Worm (Caenorhabditis elegans): ENCODE results near the gene T01H10.11.

T01H10.11 gene

DNA sequence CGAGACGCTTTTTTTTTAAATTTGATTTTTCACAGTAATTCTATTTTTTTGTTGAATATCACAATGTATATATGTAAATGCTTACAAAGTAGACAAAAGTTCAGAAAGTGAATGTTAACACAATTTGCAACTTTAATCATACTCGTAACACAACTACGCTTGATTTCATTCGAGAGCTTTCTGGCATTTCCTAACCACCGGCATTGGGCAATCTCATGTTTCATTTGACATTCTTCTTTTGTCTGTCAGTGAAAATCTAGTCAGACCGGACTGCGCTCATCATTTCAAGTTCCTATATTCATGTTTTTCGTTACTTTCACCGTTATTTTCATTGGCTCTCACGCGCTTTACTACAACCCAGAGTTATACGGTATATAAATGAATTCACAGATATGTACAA, 12.0 kb upstream of the T01H10.11 start, which contains the start of gene lgc-14:
TSS of gene lgc-14 (plus strand) at position 301 of the 400 bp plus-strand sequence.
- TF ChIP-seq ceh-45 (GFP tag; IDR thresholded peaks at IDR 0.05) = no peak
- no peak for TF ChIP-seq F13H6.1 (tag; optimal IDR thresholded peaks at IDR 0.05)
- no peak for TF ChIP-seq ahr-1 (tag; optimal IDR thresholded peaks at IDR 0.05)
- TF ChIP-seq nhr-11 (tag; optimal IDR thresholded peaks at IDR 0.05) = no peak
- no peak for TF ChIP-seq unc-3 (GFP tag; conservative IDR thresholded peaks at IDR 0.05)
- no peak for TF ChIP-seq unc-3 (tag; optimal IDR thresholded peaks at IDR 0.05)
- no peak for TF ChIP-seq C38D4.7 (GFP tag; optimal IDR thresholded peaks at IDR 0.05)
- TF ChIP-seq sox-2 (GFP tag; IDR thresholded peaks at IDR 0.05) = no peak
- no peak for TF ChIP-seq ceh-2 (tag; optimal IDR thresholded peaks at IDR 0.05)
- TF ChIP-seq hlh-30 (tag; optimal IDR thresholded peaks at IDR 0.05; ENCODE audit: insufficient read depth) = no peak
- no peak for TF ChIP-seq ref-2 (tag; optimal IDR thresholded peaks at IDR 0.05)
- no peak for TF ChIP-seq ceh-31 (tag; optimal IDR thresholded peaks at IDR 0.05)

DNA sequence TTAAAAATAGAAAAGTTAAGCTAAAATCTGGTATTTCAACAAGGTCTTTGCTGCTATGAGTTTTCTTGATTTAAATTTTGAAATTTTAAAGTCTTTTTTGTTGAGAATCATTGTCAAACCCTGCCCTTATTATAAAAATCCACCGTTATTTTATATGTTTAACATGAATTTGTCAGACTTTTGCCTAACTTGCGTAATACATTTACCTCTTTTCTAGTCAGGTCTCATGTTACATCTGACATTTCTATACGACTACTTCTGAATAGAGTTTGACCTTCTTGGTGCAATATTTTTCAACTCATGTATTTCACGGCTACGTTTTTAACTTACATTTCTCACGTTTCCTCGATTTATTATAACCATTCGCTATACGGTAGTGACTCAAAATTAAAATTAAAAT, 9.2 kb upstream of the T01H10.11 start, which contains the start of gene lgc-15:
TSS of gene lgc-15 (plus strand) at position 301 of the 400 bp plus-strand sequence.
- TF ChIP-seq ceh-34 (tag; optimal IDR thresholded peaks at IDR 0.05) (no peak), ceh-30 (tag; optimal IDR thresholded peaks at IDR 0.05) (no peak), eyg-1 (tag; optimal IDR thresholded peaks at IDR 0.05) (no peak), C08G9.2 (tag; optimal IDR thresholded peaks at IDR 0.05) (no peak), ceh-2 (tag; optimal IDR thresholded peaks at IDR 0.05) (no peak), rnt-1 (tag; optimal IDR thresholded peaks at IDR 0.05) (no peak), nhr-232 (tag; optimal IDR thresholded peaks at IDR 0.05) (no peak), npax-4 (tag; optimal IDR thresholded peaks at IDR 0.05) (no peak), lim-6 (tag; optimal IDR thresholded peaks at IDR 0.05) (no peak), ceh-19 (GFP tag; optimal IDR thresholded peaks at IDR 0.05) (no peak), T23F11.4 (GFP tag; optimal IDR thresholded peaks at IDR 0.05) (no peak), C38D4.7 (GFP tag; optimal IDR thresholded peaks at IDR 0.05) (no peak), ama-1 (optimal IDR thresholded peaks at IDR 0.05) (no peak), madf-2 (tag; optimal IDR thresholded peaks at IDR 0.05) (no peak), nhr-11 (tag; optimal IDR thresholded peaks at IDR 0.05) (no peak), unc-86 (tag; optimal IDR thresholded peaks at IDR 0.05) (no peak), sdc-2 (tag; optimal IDR thresholded peaks at IDR 0.05) (no peak), sox-4 (tag; optimal IDR thresholded peaks at IDR 0.05) (no peak)

DNA sequence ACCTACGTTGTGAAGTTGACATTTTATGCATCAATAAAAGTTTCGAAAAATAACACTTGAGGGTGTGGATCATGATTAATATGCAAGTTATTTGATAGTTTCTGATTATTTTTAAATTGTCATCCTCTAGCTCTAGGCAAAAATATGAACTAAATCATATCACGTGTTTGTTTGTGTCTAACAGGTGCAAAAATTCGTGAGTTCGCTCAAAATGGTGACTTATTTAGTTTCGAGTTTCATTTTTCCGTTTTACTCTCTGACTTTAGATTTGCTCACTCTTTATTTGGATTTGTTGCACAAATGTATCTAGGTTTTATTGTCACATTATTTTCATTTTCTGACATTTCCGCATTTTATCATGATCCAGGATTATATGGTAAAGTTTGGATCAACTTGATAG, 4.9 kb upstream of the T01H10.11 start, which contains the start of gene lgc-16:
TSS of gene lgc-16 (plus strand) at position 301 of the 400 bp plus-strand sequence.
- TF ChIP-seq npax-4 (tag; optimal IDR thresholded peaks at IDR 0.05) (no peak), ceh-45 (GFP tag; IDR thresholded peaks at IDR 0.05) (no peak), ceh-9 (tag; optimal IDR thresholded peaks at IDR 0.05) (no peak)

DNA sequence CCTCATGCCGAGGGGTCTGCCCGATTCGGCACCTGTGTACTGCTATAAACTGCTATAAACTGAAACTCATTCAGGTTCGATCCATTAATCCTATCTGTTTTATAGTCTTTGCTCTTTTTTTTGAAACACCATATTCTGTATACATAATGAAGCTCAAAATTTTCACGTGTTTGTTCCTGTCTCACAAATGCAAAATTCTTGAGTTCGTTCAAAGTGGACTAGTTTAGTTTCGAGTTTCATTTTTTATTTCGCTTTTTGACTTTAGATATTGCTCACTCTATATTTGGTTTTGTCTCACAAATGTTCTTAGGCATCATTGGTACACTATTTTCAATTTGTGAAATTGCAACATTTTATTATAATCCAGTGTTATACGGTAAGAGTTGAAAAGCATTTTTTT, 2.0 kb upstream of the T01H10.11 start, which contains the start of gene lgc-17:
TSS of gene lgc-17 (plus strand) at position 301 of the 400 bp plus-strand sequence.
- no peak for TF ChIP-seq unc-55 (GFP tag; optimal IDR thresholded peaks at IDR 0.05)

DNA sequence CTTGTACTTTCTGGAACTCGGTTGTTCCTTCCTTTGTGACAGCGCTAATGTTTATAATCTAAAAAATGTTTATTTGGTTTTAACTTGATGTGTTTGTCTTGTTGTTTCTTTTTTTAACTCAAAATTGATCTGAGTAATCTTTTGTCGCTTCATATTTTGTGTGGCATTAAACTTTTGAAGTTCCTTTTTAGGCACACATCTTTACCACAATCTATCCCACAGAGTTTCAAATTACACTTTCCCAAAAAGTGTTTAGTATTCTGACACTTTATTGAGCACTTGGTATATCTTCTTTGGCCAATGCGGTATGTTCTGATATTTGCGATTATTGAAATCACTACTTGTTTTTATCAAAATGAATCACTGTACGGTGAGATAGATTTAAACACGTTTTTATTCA, 2.1 kb downstream of the T01H10.11 start, which contains the start of gene lgc-18:
TSS of gene lgc-18 (plus strand) at position 301 of the 400 bp plus-strand sequence.
- TF ChIP-seq unc-42 (tag; optimal IDR thresholded peaks at IDR 0.05) = no peak
- no peak for TF ChIP-seq hlh-6 (tag; optimal IDR thresholded peaks at IDR 0.05)
- no peak for TF ChIP-seq K02D7.2 (tag; optimal IDR thresholded peaks at IDR 0.05)
- no peak for TF ChIP-seq nhr-11 (tag; optimal IDR thresholded peaks at IDR 0.05)
- no peak for TF ChIP-seq sox-4 (tag; optimal IDR thresholded peaks at IDR 0.05)
- TF ChIP-seq nhr-232 (tag; optimal IDR thresholded peaks at IDR 0.05) = no peak
- no peak for TF ChIP-seq pros-1 (tag; optimal IDR thresholded peaks at IDR 0.05)
- TF ChIP-seq ceh-45 (GFP tag; IDR thresholded peaks at IDR 0.05) = no peak
- TF ChIP-seq unc-55 (GFP tag; optimal IDR thresholded peaks at IDR 0.05) = no peak
- TF ChIP-seq unc-86 (tag; optimal IDR thresholded peaks at IDR 0.05) = no peak
- TF ChIP-seq ceh-2 (tag; optimal IDR thresholded peaks at IDR 0.05) = no peak
- no peak for TF ChIP-seq lim-6 (tag; optimal IDR thresholded peaks at IDR 0.05)

Measured in whole organism, late embryonic.